Worm (Caenorhabditis elegans) whole organism, L3 larva: ENCODE results near the gene mbk-2.

ENCODE experiments used
- R02D3.7 ChIP-seq: fragments of 150-350 bp; optimal IDR thresholded peaks from 2 replicates; lab custom pipeline; 2014; ENCODE audit warnings: missing biosample characterization, missing genetic modification characterization
- fkh-10 ChIP-seq: sonication (generic microtip); optimal IDR thresholded peaks from 2 replicates; lab custom pipeline; 2017; ENCODE audit warnings: missing biosample characterization, missing genetic modification reagents, missing genetic modification characterization
- mml-1 ChIP-seq: fragments of 150-350 bp; sonication (generic microtip); optimal IDR thresholded peaks from 3 replicates; lab custom pipeline; 2014; ENCODE audit warnings: missing biosample characterization, missing genetic modification characterization
- zag-1 ChIP-seq: fragments of 150-350 bp; optimal IDR thresholded peaks from 2 replicates; lab custom pipeline; 2014; ENCODE audit warnings: missing biosample characterization, missing genetic modification characterization

- no peak for TF ChIP-seq R02D3.7 (tag; lab: Kevin White, UChicago)
- TF ChIP-seq fkh-10 = no peak
- TF ChIP-seq mml-1 = no peak
- no peak for TF ChIP-seq zag-1
Observed at ce11 chrIV:12971994-12972520, 36.9 kb upstream of the mbk-2 start.
